Worm (Caenorhabditis elegans): ENCODE measurements around the gene nhr-136.
A peak's percentile ranks its signal among the peaks of the same experiment; 100 is the strongest.

nhr-136 gene

DNA sequence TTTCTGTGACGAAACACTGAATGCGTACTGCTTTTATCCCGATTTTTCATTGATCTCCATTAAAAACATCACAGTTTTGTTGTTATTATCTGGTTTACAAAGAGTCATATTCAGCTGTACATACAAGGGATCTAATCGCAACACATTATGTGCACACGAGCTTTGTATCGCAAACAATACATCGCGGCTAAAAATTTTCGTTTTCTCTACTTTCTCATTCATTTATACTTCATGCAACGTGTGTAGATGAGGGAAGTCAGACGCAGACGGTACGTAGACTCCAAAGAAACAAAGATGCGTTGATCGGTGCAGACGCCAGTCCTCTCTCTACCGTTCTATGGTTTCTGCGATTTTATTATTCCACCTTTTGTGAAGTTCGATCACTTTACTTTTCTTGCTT lies at the start of gene nhr-136:
nhr-136 (plus strand) TSS at position 301 of the 400 bp plus-strand sequence.
- TF ChIP-seq nhr-80 (tag; optimal IDR thresholded peaks at IDR 0.05) (peak; percentile 2), F52B5.7 (tag; optimal IDR thresholded peaks at IDR 0.05) (no peak), ekl-4 (GFP tag; IDR thresholded peaks at IDR 0.05) (no peak), gei-17 (GFP tag; optimal IDR thresholded peaks at IDR 0.05) (no peak), somi-1 (GFP tag; optimal IDR thresholded peaks at IDR 0.05) (no peak), dpff-1 (tag; optimal IDR thresholded peaks at IDR 0.05) (no peak)

DNA sequence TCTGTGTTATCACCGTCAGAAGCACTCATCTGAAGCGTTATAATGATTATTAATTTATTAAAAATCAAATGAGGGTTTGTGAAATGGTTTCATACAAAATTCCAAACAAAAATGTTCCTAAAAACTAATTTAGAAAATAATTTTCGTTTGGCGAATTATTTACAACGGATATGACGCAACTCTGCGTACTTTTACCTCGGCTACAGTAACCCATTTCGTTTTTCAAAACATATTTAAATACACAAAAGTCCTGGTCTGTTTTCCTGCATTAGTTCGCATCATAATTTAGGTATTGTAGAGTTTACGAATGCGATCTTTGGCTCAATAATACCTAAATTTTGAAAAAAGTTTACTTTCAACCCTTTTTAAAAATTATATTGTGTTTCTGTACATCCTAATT lies 47.2 kb upstream of the nhr-136 start, which contains the start of gene R07B7.2:
R07B7.2 (minus strand) TSS at position 35 of the 400 bp plus-strand sequence.
- TF ChIP-seq T26A5.8 (tag; optimal IDR thresholded peaks at IDR 0.05) (no peak), gei-17 (GFP tag; optimal IDR thresholded peaks at IDR 0.05) (no peak), lag-1 (GFP tag; IDR thresholded peaks at IDR 0.05) (no peak), dox-1 (GFP tag; IDR thresholded peaks at IDR 0.05) (no peak), mxl-1 (tag; optimal IDR thresholded peaks at IDR 0.05) (no peak), lsl-1 (GFP tag; optimal IDR thresholded peaks at IDR 0.05) (peak; percentile 66), hrde-1 (tag; optimal IDR thresholded peaks at IDR 0.05; ENCODE audit: borderline replicate concordance) (peak; percentile 4), madf-3 (GFP tag; IDR thresholded peaks at IDR 0.05) (no peak), attf-5 (GFP tag; optimal IDR thresholded peaks at IDR 0.05) (no peak), snpc-1.3 (tag; optimal IDR thresholded peaks at IDR 0.05; ENCODE audit: insufficient read depth) (no peak), let-607 (tag; optimal IDR thresholded peaks at IDR 0.05) (no peak), nfya-1 (tag; optimal IDR thresholded peaks at IDR 0.05; ENCODE audit: borderline replicate concordance, insufficient read depth) (no peak), xnd-1 (tag; optimal IDR thresholded peaks at IDR 0.05) (no peak), tbx-9 (tag; optimal IDR thresholded peaks at IDR 0.05; ENCODE audit: borderline replicate concordance) (no peak), Y79H2A.3 (GFP tag; conservative IDR thresholded peaks at IDR 0.05) (no peak), tbp1 (GFP tag; optimal IDR thresholded peaks at IDR 0.05) (no peak), attf-3 (GFP tag; conservative IDR thresholded peaks at IDR 0.05) (no peak)

DNA sequence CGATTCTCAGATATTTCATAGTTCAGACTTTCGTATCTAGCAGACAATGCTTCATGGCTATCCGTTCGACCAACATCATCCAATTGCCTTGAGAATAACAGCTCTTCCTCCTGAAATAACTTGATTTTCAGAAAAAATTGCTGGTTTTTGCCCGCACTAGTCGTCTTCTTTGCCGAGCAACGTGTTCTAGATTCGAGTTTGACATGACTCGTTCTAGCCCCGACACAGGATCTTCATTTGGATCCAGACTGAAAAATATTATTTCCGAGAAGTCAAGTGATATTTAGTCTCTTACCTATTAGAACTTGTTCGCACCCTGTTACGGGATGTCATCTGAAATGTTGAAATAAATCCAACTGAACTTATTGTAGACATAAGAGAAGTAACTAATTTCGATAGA lies 43.9 kb upstream of the nhr-136 start, which contains the start of gene clh-6:
clh-6 (minus strand) TSS at position 333 of the 400 bp plus-strand sequence.
- no peak for TF ChIP-seq ztf-3 (GFP tag; optimal IDR thresholded peaks at IDR 0.05)
- TF ChIP-seq F49E8.2 (tag; optimal IDR thresholded peaks at IDR 0.05; ENCODE audit: insufficient read depth): peak; percentile 12
- no peak for TF ChIP-seq madf-3 (GFP tag; IDR thresholded peaks at IDR 0.05)
- peak; percentile 51 for TF ChIP-seq snpc-3.4 (tag; optimal IDR thresholded peaks at IDR 0.05)
- peak; percentile 69 for TF ChIP-seq repo-1 (tag; optimal IDR thresholded peaks at IDR 0.05)
- TF ChIP-seq akir-1 (GFP tag; optimal IDR thresholded peaks at IDR 0.05): peak; percentile 28
- no peak for TF ChIP-seq cebp-1 (GFP tag; IDR thresholded peaks at IDR 0.05)
- peak; percentile 35 for TF ChIP-seq cebp-1 (tag; optimal IDR thresholded peaks at IDR 0.05)
- TF ChIP-seq lin-35 (GFP tag; optimal IDR thresholded peaks at IDR 0.05): peak in 1 of 3 experiments; percentile 49
- peak; percentile 51; the same call in 1 of the 2 replicates for TF ChIP-seq hsf-1 (GFP tag; IDR thresholded peaks at IDR 0.05)
- peak; percentile 38 for TF ChIP-seq ama-1 (optimal IDR thresholded peaks at IDR 0.05)
- peak; percentile 14 to 72 for TF ChIP-seq ama-1 (GFP tag; optimal IDR thresholded peaks at IDR 0.05)
- TF ChIP-seq snpc-4 (GFP tag; optimal IDR thresholded peaks at IDR 0.05): no peak
- TF ChIP-seq snpc-4 (tag; optimal IDR thresholded peaks at IDR 0.05): peak in 1 of 4 experiments; percentile 18
- peak; percentile 69; the same call in 1 of the 2 replicates for TF ChIP-seq Y53G8AR.9 (GFP tag; conservative IDR thresholded peaks at IDR 0.05)
- TF ChIP-seq nfyb-1 (GFP tag; IDR thresholded peaks at IDR 0.05): peak; percentile 50; the same call in 1 of the 2 replicates
- TF ChIP-seq ekl-4 (GFP tag; IDR thresholded peaks at IDR 0.05): 0 out of 2 replicates have a peak, but pooled peaks have one; percentile 40
- no peak for TF ChIP-seq B0336.3 (GFP tag; IDR thresholded peaks at IDR 0.05)
- no peak for TF ChIP-seq ztf-6 (GFP tag; IDR thresholded peaks at IDR 0.05)
- TF ChIP-seq zfh-2 (GFP tag; conservative IDR thresholded peaks at IDR 0.05): no peak
- TF ChIP-seq ztf-26 (tag; optimal IDR thresholded peaks at IDR 0.05): peak; percentile 36
- TF ChIP-seq C17E4.6 (GFP tag; IDR thresholded peaks at IDR 0.05): no peak
- no peak for TF ChIP-seq C06A6.2 (GFP tag; conservative IDR thresholded peaks at IDR 0.05)
- peak; percentile 12 for TF ChIP-seq B0035.1 (tag; optimal IDR thresholded peaks at IDR 0.05)
- TF ChIP-seq attf-6 (GFP tag; IDR thresholded peaks at IDR 0.05): 0 out of 2 replicates have a peak, but pooled peaks have one; percentile 29
- no peak for TF ChIP-seq ceh-27 (GFP tag; optimal IDR thresholded peaks at IDR 0.05)

Data from whole organism, young adult.